Worm (Caenorhabditis elegans): Measurements from ENCODE around the gene ZK1320.9.

ce11 chrII:9652919-9653318, 33.6 kb downstream of the ZK1320.9 start, which contains the start of gene ZK1307.3:
- TF ChIP-seq ceh-82 (tag; optimal IDR thresholded peaks at IDR 0.05) (no peak), R02D3.7 (tag; optimal IDR thresholded peaks at IDR 0.05) (no peak), sma-9 (GFP tag; optimal IDR thresholded peaks at IDR 0.05) (no peak), sma-9 (tag; optimal IDR thresholded peaks at IDR 0.05) (no peak), crh-2 (tag; optimal IDR thresholded peaks at IDR 0.05) (no peak), aly-2 (tag; optimal IDR thresholded peaks at IDR 0.05) (no peak), ama-1 (optimal IDR thresholded peaks at IDR 0.05) (no peak)

Data from whole organism, L2 larva.